Worm (Caenorhabditis elegans): ENCODE results near the gene dhs-31.

dhs-31 gene

ce11 chrIV:9998487-9999218 is 42.0 kb downstream of the dhs-31 start, which contains the start of gene pyp-1:
Gene pyp-1 (minus strand): TSS chrIV:9998925.
- TF ChIP-seq cog-1 (tag; optimal IDR thresholded peaks at IDR 0.05) (no peak), med-1 (GFP tag; optimal IDR thresholded peaks at IDR 0.05; ENCODE audit: insufficient read depth) (no peak), ref-1 (GFP tag; conservative IDR thresholded peaks at IDR 0.05) (no peak), tab-1 (GFP tag; IDR thresholded peaks at IDR 0.05) (no peak), flt-1 (GFP tag; IDR thresholded peaks at IDR 0.05) (no peak), klf-2 (GFP tag; conservative IDR thresholded peaks at IDR 0.05) (no peak), ztf-23 (GFP tag; IDR thresholded peaks at IDR 0.05) (no peak), T22C8.4 (GFP tag; IDR thresholded peaks at IDR 0.05) (no peak), ztf-29 (GFP tag; IDR thresholded peaks at IDR 0.05) (no peak)

- no peak for TF ChIP-seq T22C8.4 (GFP tag; IDR thresholded peaks at IDR 0.05)
- no peak for TF ChIP-seq med-1 (GFP tag; optimal IDR thresholded peaks at IDR 0.05; ENCODE audit: insufficient read depth)
- no peak for TF ChIP-seq ztf-29 (GFP tag; IDR thresholded peaks at IDR 0.05)
- TF ChIP-seq ref-1 (GFP tag; conservative IDR thresholded peaks at IDR 0.05): no peak
- TF ChIP-seq ztf-23 (GFP tag; IDR thresholded peaks at IDR 0.05): no peak
- no peak for TF ChIP-seq cog-1 (tag; optimal IDR thresholded peaks at IDR 0.05)
- no peak for TF ChIP-seq flt-1 (GFP tag; IDR thresholded peaks at IDR 0.05)
- TF ChIP-seq klf-2 (GFP tag; conservative IDR thresholded peaks at IDR 0.05): no peak
- no peak for TF ChIP-seq tab-1 (GFP tag; IDR thresholded peaks at IDR 0.05)
Measured at ce11 chrIV:9994895-9995394, 45.8 kb downstream of the dhs-31 start, which contains the start of gene uba-1. Gene uba-1 (minus strand): TSS chrIV:9994945.

- no peak for TF ChIP-seq med-1 (GFP tag; optimal IDR thresholded peaks at IDR 0.05; ENCODE audit: insufficient read depth)
- TF ChIP-seq klf-2 (GFP tag; conservative IDR thresholded peaks at IDR 0.05): no peak
- TF ChIP-seq ref-1 (GFP tag; conservative IDR thresholded peaks at IDR 0.05): no peak
- no peak for TF ChIP-seq ztf-29 (GFP tag; IDR thresholded peaks at IDR 0.05)
- no peak for TF ChIP-seq flt-1 (GFP tag; IDR thresholded peaks at IDR 0.05)
- TF ChIP-seq ztf-23 (GFP tag; IDR thresholded peaks at IDR 0.05): no peak
- no peak for TF ChIP-seq tab-1 (GFP tag; IDR thresholded peaks at IDR 0.05)
- TF ChIP-seq T22C8.4 (GFP tag; IDR thresholded peaks at IDR 0.05): no peak
- TF ChIP-seq cog-1 (tag; optimal IDR thresholded peaks at IDR 0.05): no peak
Measured at ce11 chrIV:9993403-9994132, 47.1 kb downstream of the dhs-31 start.
